Worm (Caenorhabditis elegans) whole organism, L4 larva: ENCODE measurements around the gene F41G4.7.
"Not testable (repeated sequence)": the region's sequence is repeated elsewhere in the genome, so short reads cannot be mapped to it uniquely, and the experiment has no call there.

Experiments
- F26F4.8 ChIP-seq: fragments of 200-800 bp; sonication (Bioruptor generic); conservative IDR thresholded peaks from 2 replicates; pipeline ENCODE4 v1.3.6; 2022; ENCODE audit warnings: missing genetic modification characterization, missing compliant biosample characterization
- F37D6.2 ChIP-seq: sonication (generic microtip); optimal IDR thresholded peaks from 2 replicates; lab custom pipeline; 2016; ENCODE audit warnings: mild to moderate bottlenecking, missing genetic modification characterization, missing compliant biosample characterization
- T26A8.4 ChIP-seq: fragments of 200-800 bp; sonication (Bioruptor generic); IDR thresholded peaks from 2 replicates; pipeline ENCODE4 v1.3.6; 2022; ENCODE audit warnings: missing genetic modification characterization, missing compliant biosample characterization
- Y105C5A.15 ChIP-seq: fragments of 200-800 bp; sonication (Bioruptor generic); IDR thresholded peaks from 2 replicates; pipeline ENCODE4 v1.3.6; 2022; ENCODE audit warnings: missing genetic modification characterization, missing compliant biosample characterization
- ZK337.2 ChIP-seq: fragments of 200-800 bp; sonication (Bioruptor generic); IDR thresholded peaks from 2 replicates; pipeline ENCODE4 v1.3.6; 2022; ENCODE audit warnings: missing genetic modification reagents, missing genetic modification characterization, missing compliant biosample characterization
- aha-1 ChIP-seq: fragments of 150-350 bp; peaks from one replicate; lab custom pipeline; 2014; ENCODE audit warnings: missing biosample characterization, missing genetic modification characterization
- ama-1 ChIP-seq: fragments of 150-350 bp; optimal IDR thresholded peaks from 2 replicates; lab custom pipeline; 2014; ENCODE audit warnings: inconsistent platforms, mixed read lengths
- ceh-20 ChIP-seq: fragments of 200-800 bp; sonication (Bioruptor generic); IDR thresholded peaks from 2 replicates; pipeline ENCODE4 v1.3.6; 2022; ENCODE audit warnings: missing genetic modification reagents, missing genetic modification characterization, missing compliant biosample characterization
- ces-1 ChIP-seq: fragments of 150-350 bp; sonication (generic microtip); optimal IDR thresholded peaks from 4 replicates; lab custom pipeline; 2014; ENCODE audit warnings: missing biosample characterization, missing genetic modification reagents, missing genetic modification characterization
- cey-2 ChIP-seq: sonication (generic microtip); optimal IDR thresholded peaks from 3 replicates; lab custom pipeline; 2017; ENCODE audit warnings: missing genetic modification characterization, mild to moderate bottlenecking, missing compliant biosample characterization, antibody characterized with exemption, borderline replicate concordance; ENCODE audit not compliant: insufficient read depth
- dmd-6 ChIP-seq: fragments of 200-800 bp; sonication (Bioruptor generic); IDR thresholded peaks from 2 replicates; pipeline ENCODE4 v1.3.6; 2022; ENCODE audit warnings: missing genetic modification reagents, missing genetic modification characterization, missing compliant biosample characterization
- dmd-8 ChIP-seq: fragments of 200-800 bp; sonication (Bioruptor generic); IDR thresholded peaks from 2 replicates; pipeline ENCODE4 v1.3.6; 2022; ENCODE audit warnings: missing genetic modification characterization, missing compliant biosample characterization
- dmd-9 ChIP-seq: fragments of 200-800 bp; sonication (Bioruptor generic); IDR thresholded peaks from 2 replicates; pipeline ENCODE4 v1.3.6; 2022; ENCODE audit warnings: missing genetic modification reagents, missing genetic modification characterization, missing compliant biosample characterization
- dpl-1 ChIP-seq: fragments of 150-350 bp; optimal IDR thresholded peaks from 2 replicates; lab custom pipeline; 2014; ENCODE audit warnings: missing biosample characterization, missing genetic modification reagents, missing genetic modification characterization
- hlh-11 ChIP-seq: fragments of 200-800 bp; sonication (Bioruptor generic); optimal IDR thresholded peaks from 2 replicates; lab custom pipeline; 2018; ENCODE audit warnings: mild to moderate bottlenecking, missing genetic modification characterization, missing compliant biosample characterization
- hlh-30 ChIP-seq: sonication (generic microtip); optimal IDR thresholded peaks from 2 replicates; lab custom pipeline; 2017; ENCODE audit warnings: antibody characterized with exemption, mild to moderate bottlenecking, missing genetic modification characterization, missing compliant biosample characterization; ENCODE audit not compliant: insufficient read depth
- hmg-1.1 ChIP-seq: fragments of 200-800 bp; sonication (Bioruptor generic); IDR thresholded peaks from 2 replicates; pipeline ENCODE4 v1.3.6; 2022; ENCODE audit warnings: missing genetic modification reagents, missing genetic modification characterization, missing compliant biosample characterization
- lim-7 ChIP-seq: fragments of 200-800 bp; sonication (Bioruptor generic); IDR thresholded peaks from 2 replicates; pipeline ENCODE4 v1.3.6; 2022; ENCODE audit warnings: missing genetic modification characterization, missing compliant biosample characterization
- lin-13 ChIP-seq: fragments of 150-350 bp; optimal IDR thresholded peaks from 2 replicates; lab custom pipeline; 2014; ENCODE audit warnings: missing biosample characterization, missing genetic modification reagents, missing genetic modification characterization
- lin-15B ChIP-seq: fragments of 150-350 bp; sonication (generic microtip); optimal IDR thresholded peaks from 3 replicates; lab custom pipeline; 2014; ENCODE audit warnings: missing biosample characterization, missing genetic modification characterization
- lin-29 ChIP-seq: fragments of 200-800 bp; sonication (Bioruptor generic); IDR thresholded peaks from 2 replicates; pipeline ENCODE4 v1.3.6; 2022; ENCODE audit warnings: missing genetic modification reagents, missing genetic modification characterization, missing compliant biosample characterization
- lir-3 ChIP-seq: sonication (generic microtip); optimal IDR thresholded peaks from 2 replicates; lab custom pipeline; 2016; ENCODE audit warnings: mild to moderate bottlenecking, missing genetic modification characterization, missing compliant biosample characterization
- lsy-2 ChIP-seq, 2 experiments: fragments of 150-350 bp in 1 of 2; sonication (generic microtip) in 1 of 2; optimal IDR thresholded peaks; 2 replicates each; lab custom pipeline; 2014 to 2017; ENCODE audit warnings: missing biosample characterization in 2 of 2, missing genetic modification characterization in 2 of 2
- mdl-1 ChIP-seq, 2 experiments: fragments of 150-350 bp in 1 of 2; sonication (generic microtip) in 1 of 2; optimal IDR thresholded peaks; 2 replicates each; lab custom pipeline; 2014 to 2017; ENCODE audit warnings: missing biosample characterization in 2 of 2, missing genetic modification characterization in 2 of 2
- mep-1 ChIP-seq: fragments of 150-350 bp; sonication (generic microtip); optimal IDR thresholded peaks from 3 replicates; lab custom pipeline; 2014; ENCODE audit warnings: missing biosample characterization, missing genetic modification characterization
- mes-2 ChIP-seq: sonication (generic microtip); optimal IDR thresholded peaks from 2 replicates; lab custom pipeline; 2016; ENCODE audit warnings: missing genotype, mild to moderate bottlenecking, missing genetic modification characterization, missing compliant biosample characterization; ENCODE audit not compliant: poor library complexity, severe bottlenecking
- mxl-2 ChIP-seq: fragments of 200-800 bp; sonication (Bioruptor generic); conservative IDR thresholded peaks from 2 replicates; pipeline ENCODE4 v1.3.6; 2022; ENCODE audit warnings: missing genetic modification reagents, missing genetic modification characterization, missing compliant biosample characterization
- mxl-3 ChIP-seq: fragments of 200-800 bp; sonication (Bioruptor generic); optimal IDR thresholded peaks from 2 replicates; lab custom pipeline; 2018; ENCODE audit warnings: mild to moderate bottlenecking, missing genetic modification characterization, missing compliant biosample characterization
- nhr-102 ChIP-seq: sonication (generic microtip); optimal IDR thresholded peaks from 2 replicates; lab custom pipeline; 2016; ENCODE audit warnings: mild to moderate bottlenecking, missing genetic modification characterization, moderate library complexity, missing compliant biosample characterization
- nhr-11 ChIP-seq: fragments of 150-350 bp; optimal IDR thresholded peaks from 2 replicates; lab custom pipeline; 2014; ENCODE audit warnings: missing biosample characterization, missing genetic modification characterization
- nhr-111 ChIP-seq: fragments of 200-800 bp; sonication (Bioruptor generic); optimal IDR thresholded peaks from 2 replicates; lab custom pipeline; 2018; ENCODE audit warnings: mild to moderate bottlenecking, missing genetic modification characterization, missing compliant biosample characterization
- nhr-237 ChIP-seq: sonication (generic microtip); optimal IDR thresholded peaks from 2 replicates; lab custom pipeline; 2017; ENCODE audit warnings: missing biosample characterization, missing genetic modification characterization
- nhr-41 ChIP-seq: fragments of 200-800 bp; sonication (Bioruptor generic); IDR thresholded peaks from 2 replicates; pipeline ENCODE4 v1.3.6; 2022; ENCODE audit warnings: missing genetic modification reagents, missing genetic modification characterization, missing compliant biosample characterization
- nhr-76 ChIP-seq: fragments of 150-350 bp; optimal IDR thresholded peaks from 2 replicates; lab custom pipeline; 2014; ENCODE audit warnings: missing biosample characterization, missing genetic modification characterization
- pha-4 ChIP-seq, 2 experiments: fragments of 150-350 bp in 1 of 2; fragments of 200-800 bp in 1 of 2; sonication (Bioruptor generic) in 1 of 2; IDR thresholded peaks in 1 of 2; optimal IDR thresholded peaks in 1 of 2; 2 replicates each; pipeline versions ENCODE4 v1.3.6 to Lab custom; 2014 to 2022; ENCODE audit warnings: missing genetic modification characterization in 2 of 2, missing genetic modification reagents in 2 of 2, missing biosample characterization in 1 of 2, missing compliant biosample characterization in 1 of 2
- rbr-2 ChIP-seq: sonication (generic microtip); optimal IDR thresholded peaks from 2 replicates; lab custom pipeline; 2016; ENCODE audit warnings: missing genotype, missing genetic modification characterization, missing compliant biosample characterization
- sdz-12 ChIP-seq: fragments of 200-800 bp; sonication (Bioruptor generic); optimal IDR thresholded peaks from 2 replicates; lab custom pipeline; 2018; ENCODE audit warnings: mild to moderate bottlenecking, missing genetic modification characterization, missing compliant biosample characterization
- set-16 ChIP-seq: fragments of 200-800 bp; sonication (Bioruptor generic); IDR thresholded peaks from 2 replicates; pipeline ENCODE4 v1.3.6; 2022; ENCODE audit warnings: missing genetic modification reagents, missing genetic modification characterization, missing compliant biosample characterization
- skn-1 ChIP-seq: fragments of 150-350 bp; optimal IDR thresholded peaks from 2 replicates; lab custom pipeline; 2014; ENCODE audit warnings: missing biosample characterization, missing genetic modification characterization
- tra-1 ChIP-seq: fragments of 200-800 bp; sonication (Bioruptor generic); IDR thresholded peaks from 2 replicates; pipeline ENCODE4 v1.3.6; 2022; ENCODE audit warnings: missing genetic modification reagents, missing genetic modification characterization, missing compliant biosample characterization
- unc-62 ChIP-seq, 3 experiments: fragments of 150-350 bp in 1 of 3; sonication (generic microtip); optimal IDR thresholded peaks in 2 of 3; peaks in 1 of 3; 1 replicate in 1 of 3; 2 replicates in 2 of 3; lab custom pipeline; 2014 to 2017; ENCODE audit warnings: missing biosample characterization in 3 of 3, missing genetic modification characterization in 3 of 3, missing genetic modification reagents in 3 of 3, missing genotype in 1 of 3
- zfp-3 ChIP-seq: fragments of 200-800 bp; sonication (Bioruptor generic); conservative IDR thresholded peaks from 2 replicates; pipeline ENCODE4 v1.3.6; 2022; ENCODE audit warnings: missing genetic modification reagents, missing genetic modification characterization, missing compliant biosample characterization

Gene F41G4.7

DNA sequence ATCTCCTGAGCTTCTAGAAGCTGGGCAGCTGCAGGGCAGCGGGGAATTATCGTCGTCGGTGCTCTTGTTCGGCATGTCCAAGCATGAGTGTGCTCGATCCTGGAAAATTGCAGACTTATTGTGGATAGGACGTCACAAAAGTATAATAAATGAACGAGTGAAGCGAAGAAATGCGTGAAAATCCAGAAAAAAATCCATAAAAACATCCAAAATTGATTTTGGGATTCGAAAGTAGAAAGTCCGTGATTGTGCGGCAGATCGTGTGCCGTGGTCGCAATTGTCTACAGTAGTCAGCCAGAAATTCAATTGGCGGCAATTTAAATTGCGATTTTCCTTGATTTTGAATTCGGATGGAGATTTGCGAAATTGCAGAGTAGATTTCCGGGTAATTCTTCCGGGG is at the start of gene F41G4.7:
TSS of gene F41G4.7 (minus strand) at position 101 of the 400 bp plus-strand sequence.
- TF ChIP-seq aha-1 (tag; lab: Kevin White, UChicago) (peak; percentile 57), nhr-76 (tag; lab: Kevin White, UChicago) (no peak), dmd-8 (no peak)

DNA sequence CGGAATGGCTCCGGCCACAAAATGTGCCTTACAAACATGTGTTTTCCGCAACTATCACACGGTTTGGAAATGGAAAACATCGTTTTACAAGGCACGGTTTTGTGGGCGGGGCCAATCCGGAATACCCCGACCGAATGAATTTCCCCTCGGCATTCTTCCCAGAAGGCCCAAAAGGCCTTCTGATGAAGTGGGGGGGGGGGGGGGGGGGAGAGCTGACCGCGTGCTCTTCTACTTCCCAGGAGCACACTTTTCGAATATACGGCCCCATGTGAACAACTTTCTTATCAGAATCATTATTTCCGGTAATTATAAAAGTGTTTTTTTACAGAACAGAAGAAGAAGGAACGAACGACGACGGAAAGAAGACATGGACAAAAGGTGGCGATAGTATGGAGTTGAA is 47.9 kb upstream of the F41G4.7 start:
- TF ChIP-seq zfp-3 (GFP tag; lab: Robert Waterston, UW) (no peak), mes-2 (tag; lab: Kevin White, UChicago) (no peak), skn-1 (no peak), nhr-237 (tag; lab: Kevin White, UChicago) (no peak), ama-1 (lab: Kevin White, UChicago) (no peak), hmg-1.1 (no peak), dmd-9 (GFP tag; lab: Robert Waterston, UW) (no peak), set-16 (GFP tag; lab: Robert Waterston, UW) (peak; percentile 73), lim-7 (GFP tag; lab: Robert Waterston, UW) (0 out of 2 replicates have a peak, but pooled peaks have one; percentile 11), nhr-41 (no peak)

ce11 chrX:16883426-16883825 is 47.2 kb upstream of the F41G4.7 start, which contains the start of gene Y13C8A.1:
Y13C8A.1 (plus strand) TSS chrX:16883726.
- not testable (repeated sequence) for TF ChIP-seq F26F4.8 (GFP tag; lab: Robert Waterston, UW); lir-3 (tag; lab: Kevin White, UChicago); ces-1

ce11 chrX:16880426-16880825 is 44.2 kb upstream of the F41G4.7 start, which contains the start of gene acs-9:
acs-9 (minus strand) TSS chrX:16880526.
- TF ChIP-seq nhr-11 (tag; lab: Kevin White, UChicago) (no peak), T26A8.4 (GFP tag; lab: Robert Waterston, UW) (no peak), sdz-12 (GFP tag; lab: Kevin White, UChicago) (no peak), ZK337.2 (GFP tag; lab: Robert Waterston, UW) (no peak), lin-13 (GFP tag; lab: Kevin White, UChicago) (no peak), mxl-2 (GFP tag; lab: Robert Waterston, UW) (no peak)

DNA sequence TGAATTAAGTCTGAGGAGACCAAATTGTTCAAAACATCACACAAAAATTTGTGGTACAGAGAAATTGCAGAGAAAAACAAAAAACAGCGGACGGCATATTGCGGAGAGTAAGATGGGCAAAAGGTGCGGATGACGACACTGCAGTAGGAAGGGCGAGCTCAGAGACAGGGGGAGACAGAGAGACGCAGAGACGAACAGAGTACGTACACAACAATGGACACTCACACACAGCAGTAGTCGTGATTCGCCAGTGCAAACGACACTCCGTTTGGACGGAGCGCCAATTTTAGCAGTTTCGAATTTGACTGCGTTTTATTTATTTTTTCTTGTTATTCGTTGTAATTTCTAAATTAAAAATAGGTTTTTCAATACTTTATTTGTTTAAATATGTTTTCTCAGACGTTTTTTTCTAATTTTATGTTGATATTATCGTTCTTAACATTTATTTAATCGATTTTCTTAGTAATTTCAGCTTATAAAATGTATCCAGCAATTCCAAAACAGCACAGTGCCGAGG is 36.3 kb upstream of the F41G4.7 start, which contains the start of gene T20F7.1:
TSS of gene T20F7.1 (plus strand) at position 467 of the 517 bp plus-strand sequence.
- TF ChIP-seq lin-15B (tag; lab: Kevin White, UChicago) (no peak), lin-29 (no peak), hlh-11 (tag; lab: Kevin White, UChicago) (peak; percentile 86), dmd-6 (peak; percentile 73), tra-1 (GFP tag; lab: Robert Waterston, UW) (peak; percentile 42; the same call in 1 of the 2 replicates), Y105C5A.15 (GFP tag; lab: Robert Waterston, UW) (no peak), F37D6.2 (tag; lab: Kevin White, UChicago) (peak; percentile 16), nhr-102 (tag; lab: Kevin White, UChicago) (peak; percentile 6), mdl-1 (tag; optimal IDR thresholded peaks at IDR 0.05; lab: Kevin White, UChicago) (peak; percentile 21 to 67), ama-1 (lab: Kevin White, UChicago) (no peak), pha-4 (GFP tag; IDR thresholded peaks at IDR 0.05; lab: Robert Waterston, UW) (no peak), pha-4 (tag; optimal IDR thresholded peaks at IDR 0.05; lab: Kevin White, UChicago) (peak; percentile 30), lsy-2 (tag; optimal IDR thresholded peaks at IDR 0.05; lab: Kevin White, UChicago) (no peak), ceh-20 (GFP tag; lab: Robert Waterston, UW) (0 out of 2 replicates have a peak, but pooled peaks have one; percentile 56), mep-1 (no peak), cey-2 (tag; lab: Kevin White, UChicago) (no peak), dpl-1 (GFP tag; lab: Kevin White, UChicago) (peak; percentile 43), mxl-3 (GFP tag; lab: Kevin White, UChicago) (peak; percentile 62), unc-62 (GFP tag; optimal IDR thresholded peaks at IDR 0.05 in 1 of 2; lab: Kevin White, UChicago) (peak in 1 of 2 experiments; percentile 17), unc-62 (tag; optimal IDR thresholded peaks at IDR 0.05; lab: Kevin White, UChicago) (no peak), rbr-2 (tag; lab: Kevin White, UChicago) (peak; percentile 79), nhr-11 (tag; lab: Kevin White, UChicago) (peak; percentile 44), hlh-30 (tag; lab: Kevin White, UChicago) (peak; percentile 84), nhr-111 (GFP tag; lab: Kevin White, UChicago) (no peak)
